Fruit fly (Drosophila melanogaster) Kc167 (cell line): ENCODE data around the gene CG46026.

Experiments
- Myc ChIP-seq: fragments of >200 bp; optimal IDR thresholded peaks from 2 replicates; lab custom pipeline; 2017; ENCODE audit warnings: missing external identifiers
- Sin3A ChIP-seq: fragments of >200 bp; optimal IDR thresholded peaks from 2 replicates; lab custom pipeline; 2018; ENCODE audit warnings: missing external identifiers
- h ChIP-seq: fragments of >200 bp; optimal IDR thresholded peaks from 3 replicates; lab custom pipeline; 2018; ENCODE audit warnings: missing external identifiers
- insv ChIP-seq: fragments of >200 bp; optimal IDR thresholded peaks from 3 replicates; lab custom pipeline; 2018; ENCODE audit warnings: missing external identifiers
- psq ChIP-seq: fragments of >200 bp; optimal IDR thresholded peaks from 2 replicates; lab custom pipeline; 2017; ENCODE audit warnings: missing external identifiers

- TF ChIP-seq psq (lab: Kevin White, UChicago) (no peak), h (lab: Kevin White, UChicago) (no peak), Myc (lab: Kevin White, UChicago) (no peak), Sin3A (lab: Kevin White, UChicago) (no peak), insv (lab: Kevin White, UChicago) (no peak)
Observed at dm6 chr3R:6285100-6285499, 21.6 kb upstream of the CG46026 start, which contains the start of gene CG15597.
